Worm (Caenorhabditis elegans) whole organism, late embryonic: Measurements from ENCODE around the gene Y75B7AR.1.

Source experiments
- F13H6.1 ChIP-seq: sonication (generic microtip); optimal IDR thresholded peaks from 2 replicates; lab custom pipeline; 2016; ENCODE audit warnings: missing genetic modification characterization, missing compliant biosample characterization
- K02D7.2 ChIP-seq: sonication (generic microtip); optimal IDR thresholded peaks from 2 replicates; lab custom pipeline; 2017; ENCODE audit warnings: mild to moderate bottlenecking, missing genetic modification characterization, missing compliant biosample characterization
- T23F11.4 ChIP-seq: fragments of 200-800 bp; sonication (Bioruptor generic); optimal IDR thresholded peaks from 2 replicates; lab custom pipeline; 2018; ENCODE audit warnings: mild to moderate bottlenecking, missing genetic modification characterization, missing compliant biosample characterization
- ceh-18 ChIP-seq: sonication (generic microtip); optimal IDR thresholded peaks from 2 replicates; lab custom pipeline; 2016; ENCODE audit warnings: missing genetic modification characterization, missing compliant biosample characterization
- fkh-6 ChIP-seq: sonication (generic microtip); optimal IDR thresholded peaks from 2 replicates; lab custom pipeline; 2016; ENCODE audit warnings: missing genetic modification characterization, missing compliant biosample characterization
- nfya-1 ChIP-seq: sonication (generic microtip); optimal IDR thresholded peaks from 2 replicates; lab custom pipeline; 2017; ENCODE audit warnings: missing genetic modification characterization, mild to moderate bottlenecking, missing compliant biosample characterization, antibody characterized with exemption, moderate library complexity
- pha-2 ChIP-seq: sonication (generic microtip); optimal IDR thresholded peaks from 2 replicates; lab custom pipeline; 2017; ENCODE audit warnings: mild to moderate bottlenecking, missing genetic modification characterization, missing compliant biosample characterization
- pha-4 ChIP-seq: fragments of 150-350 bp; optimal IDR thresholded peaks from 2 replicates; lab custom pipeline; 2018; ENCODE audit warnings: missing biosample characterization, missing genetic modification reagents, missing genetic modification characterization
- tbx-2 ChIP-seq: sonication (generic microtip); optimal IDR thresholded peaks from 2 replicates; lab custom pipeline; 2016; ENCODE audit warnings: missing genetic modification characterization, missing compliant biosample characterization
- tbx-7 ChIP-seq: sonication (generic microtip); optimal IDR thresholded peaks from 2 replicates; lab custom pipeline; 2016; ENCODE audit warnings: missing genotype, missing genetic modification characterization, missing compliant biosample characterization

ce11 chrV:1368138-1368537, 24.7 kb downstream of the Y75B7AR.1 start:
- TF ChIP-seq tbx-2 (tag; lab: Kevin White, UChicago) = no peak
- TF ChIP-seq T23F11.4 (GFP tag; lab: Kevin White, UChicago) = no peak
- no peak for TF ChIP-seq fkh-6 (tag; lab: Kevin White, UChicago)
- TF ChIP-seq pha-2 (tag; lab: Kevin White, UChicago) = no peak
- no peak for TF ChIP-seq F13H6.1
- TF ChIP-seq nfya-1 = no peak
- TF ChIP-seq pha-4 (tag; lab: Kevin White, UChicago) = no peak
- no peak for TF ChIP-seq tbx-7
- TF ChIP-seq K02D7.2 (tag; lab: Kevin White, UChicago) = no peak
- TF ChIP-seq ceh-18 (tag; lab: Kevin White, UChicago) = no peak
